Fruit fly (Drosophila melanogaster): ENCODE data around the gene Remo.

Remo gene

dm6 chrX:13258757-13259067, 29.1 kb upstream of the Remo start, which contains the start of gene comt (continued):
- no peak for TF ChIP-seq Hmx (GFP tag; optimal IDR thresholded peaks at IDR 0.05)
- no peak for TF ChIP-seq yki (optimal IDR thresholded peaks at IDR 0.05)
- no peak for TF ChIP-seq crc (GFP tag; optimal IDR thresholded peaks at IDR 0.05)
- peak; percentile 55 for TF ChIP-seq Fer3 (tag; optimal IDR thresholded peaks at IDR 0.05)
- TF ChIP-seq Chrac-16 (GFP tag; optimal IDR thresholded peaks at IDR 0.05), result peak; percentile 26
- no peak for TF ChIP-seq lbe (GFP tag; optimal IDR thresholded peaks at IDR 0.05)
- TF ChIP-seq CG16815 (GFP tag; optimal IDR thresholded peaks at IDR 0.05), result no peak
- no peak for TF ChIP-seq bigmax (GFP tag; optimal IDR thresholded peaks at IDR 0.05)
- TF ChIP-seq gro (GFP tag; optimal IDR thresholded peaks at IDR 0.05), result no peak
- TF ChIP-seq vfl (GFP tag; optimal IDR thresholded peaks at IDR 0.05), result no peak
- TF ChIP-seq fu2 (GFP tag; optimal IDR thresholded peaks at IDR 0.05), result no peak
- no peak for TF ChIP-seq CG11398 (GFP tag; optimal IDR thresholded peaks at IDR 0.05)
- TF ChIP-seq sc (optimal IDR thresholded peaks at IDR 0.05), result no peak
- TF ChIP-seq sc (GFP tag; optimal IDR thresholded peaks at IDR 0.05), result peak; percentile 31
- no peak for TF ChIP-seq nau (GFP tag; optimal IDR thresholded peaks at IDR 0.05)
- TF ChIP-seq Drgx (GFP tag; IDR thresholded peaks at IDR 0.05), result peak; percentile 35; the same call in 1 of the 2 replicates
- 0 out of 3 replicates have a peak, but pooled peaks have one; percentile 50 for TF ChIP-seq CG11456 (GFP tag; IDR thresholded peaks at IDR 0.05)
- no peak for TF ChIP-seq CG16813 (GFP tag; IDR thresholded peaks at IDR 0.05; ENCODE audit: partially characterized antibody)
- no peak for TF ChIP-seq Bdp1 (GFP tag; optimal IDR thresholded peaks at IDR 0.05)
- TF ChIP-seq CG15073 (GFP tag; optimal IDR thresholded peaks at IDR 0.05), result no peak
- TF ChIP-seq CG12071 (GFP tag; optimal IDR thresholded peaks at IDR 0.05), result no peak
- TF ChIP-seq dan (GFP tag; IDR thresholded peaks at IDR 0.05), result no peak
- TF ChIP-seq Hr3 (GFP tag; optimal IDR thresholded peaks at IDR 0.05), result peak; percentile 56
- TF ChIP-seq E2f1 (GFP tag; IDR thresholded peaks at IDR 0.05), result 0 out of 2 replicates have a peak, but pooled peaks have one; percentile 20
- TF ChIP-seq CG9817 (tag; optimal IDR thresholded peaks at IDR 0.05), result peak; percentile 17
- no peak for TF ChIP-seq CG17802 (tag; optimal IDR thresholded peaks at IDR 0.05)
- 0 out of 2 replicates have a peak, but pooled peaks have one; percentile 21 for TF ChIP-seq sim (GFP tag; IDR thresholded peaks at IDR 0.05)
- TF ChIP-seq CG6175 (GFP tag; IDR thresholded peaks at IDR 0.05), result no peak
- TF ChIP-seq Jarid2 (GFP tag; optimal IDR thresholded peaks at IDR 0.05), result no peak
- TF ChIP-seq BEAF-32 (GFP tag; optimal IDR thresholded peaks at IDR 0.05), result no peak
- TF ChIP-seq Xbp1 (GFP tag; optimal IDR thresholded peaks at IDR 0.05), result peak; percentile 51
- TF ChIP-seq CG30403 (GFP tag; optimal IDR thresholded peaks at IDR 0.05), result peak; percentile 63
- TF ChIP-seq ems (GFP tag; optimal IDR thresholded peaks at IDR 0.05), result peak; percentile 4
- TF ChIP-seq maf-S (GFP tag; optimal IDR thresholded peaks at IDR 0.05), result no peak
- TF ChIP-seq CG3726 (GFP tag; IDR thresholded peaks at IDR 0.05), result no peak
- peak; percentile 51; the same call in 1 of the 2 replicates for TF ChIP-seq stc (GFP tag; IDR thresholded peaks at IDR 0.05)
- TF ChIP-seq CG15601 (tag; optimal IDR thresholded peaks at IDR 0.05), result peak; percentile 70
- peak; percentile 42; the same call in 1 of the 2 replicates for TF ChIP-seq Nf-YA (GFP tag; IDR thresholded peaks at IDR 0.05)
- no peak for TF ChIP-seq Sry-δ (GFP tag; optimal IDR thresholded peaks at IDR 0.05)
- TF ChIP-seq B-H2 (GFP tag; optimal IDR thresholded peaks at IDR 0.05), result peak; percentile 45
- no peak for TF ChIP-seq knrl (GFP tag; IDR thresholded peaks at IDR 0.05; ENCODE audit: partially characterized antibody)
- TF ChIP-seq Sox102F (GFP tag; optimal IDR thresholded peaks at IDR 0.05), result no peak
- no peak for TF ChIP-seq emc (GFP tag; optimal IDR thresholded peaks at IDR 0.05)
- no peak for TF ChIP-seq NK7.1 (GFP tag; optimal IDR thresholded peaks at IDR 0.05)
- no peak for TF ChIP-seq Dad (GFP tag; optimal IDR thresholded peaks at IDR 0.05)
- no peak for TF ChIP-seq CG6654 (GFP tag; optimal IDR thresholded peaks at IDR 0.05)
- peak; percentile 70 for TF ChIP-seq CG2116 (GFP tag; optimal IDR thresholded peaks at IDR 0.05)
- TF ChIP-seq Gsc (GFP tag; IDR thresholded peaks at IDR 0.05), result no peak
- TF ChIP-seq Ets97D (GFP tag; optimal IDR thresholded peaks at IDR 0.05), result no peak
- peak; percentile 56 for TF ChIP-seq BtbVII (GFP tag; optimal IDR thresholded peaks at IDR 0.05)
- TF ChIP-seq CG43689 (GFP tag; IDR thresholded peaks at IDR 0.05), result no peak
- peak; percentile 57 for TF ChIP-seq D19A (tag; optimal IDR thresholded peaks at IDR 0.05)
- no peak for TF ChIP-seq Gug (GFP tag; IDR thresholded peaks at IDR 0.05)
